Fruit fly (Drosophila melanogaster) whole organism, embryonic: ENCODE measurements around the gene CG2145.

Source experiments
- Abd-B ChIP-seq: fragments of 200-800 bp; sonication (Bioruptor generic); optimal IDR thresholded peaks from 2 replicates; lab custom pipeline; 2018; ENCODE audit warnings: missing biosample characterization, mild to moderate bottlenecking, missing genetic modification characterization, moderate library complexity
- Blimp-1 ChIP-seq: fragments of 200-800 bp; sonication (Bioruptor generic); optimal IDR thresholded peaks from 3 replicates; lab custom pipeline; 2018; ENCODE audit warnings: missing biosample characterization, missing genetic modification characterization, mild to moderate bottlenecking, moderate library complexity, missing genetic modification reagents
- CG10543 ChIP-seq: fragments of 200-800 bp; sonication (Bioruptor generic); optimal IDR thresholded peaks from 3 replicates; lab custom pipeline; 2017; ENCODE audit warnings: missing biosample characterization, mild to moderate bottlenecking, missing genetic modification characterization, moderate library complexity
- CG11085 ChIP-seq: fragments of 200-800 bp; sonication (Bioruptor generic); IDR thresholded peaks from 2 replicates; pipeline ENCODE4 v1.3.6; 2022; ENCODE audit warnings: missing biosample characterization, missing genetic modification characterization
- CG12104 ChIP-seq: fragments of 200-800 bp; sonication (Bioruptor generic); optimal IDR thresholded peaks from 3 replicates; lab custom pipeline; 2016; ENCODE audit warnings: missing biosample characterization, missing genetic modification characterization
- CG1233 ChIP-seq: fragments of 200-800 bp; sonication (Bioruptor generic); optimal IDR thresholded peaks from 4 replicates; lab custom pipeline; 2018; ENCODE audit warnings: missing biosample characterization, mild to moderate bottlenecking, missing genetic modification characterization
- CG13296 ChIP-seq: fragments of 200-800 bp; sonication (Bioruptor generic); optimal IDR thresholded peaks from 3 replicates; lab custom pipeline; 2018; ENCODE audit warnings: missing biosample characterization, mild to moderate bottlenecking, missing genetic modification characterization
- CG15479 ChIP-seq: fragments of 200-800 bp; sonication (Bioruptor generic); optimal IDR thresholded peaks from 3 replicates; lab custom pipeline; 2019; ENCODE audit warnings: missing biosample characterization, mild to moderate bottlenecking, missing genetic modification characterization, moderate library complexity
- CG17359 ChIP-seq: fragments of 200-800 bp; sonication (Bioruptor generic); optimal IDR thresholded peaks from 3 replicates; lab custom pipeline; 2018; ENCODE audit warnings: missing biosample characterization, mild to moderate bottlenecking, missing genetic modification characterization, moderate library complexity
- CG17385 ChIP-seq: fragments of 200-800 bp; sonication (Bioruptor generic); optimal IDR thresholded peaks from 3 replicates; lab custom pipeline; 2018; ENCODE audit warnings: missing biosample characterization, mild to moderate bottlenecking, missing genetic modification characterization
- CG18599 ChIP-seq: fragments of 200-800 bp; sonication (Bioruptor generic); optimal IDR thresholded peaks from 3 replicates; lab custom pipeline; 2017; ENCODE audit warnings: missing biosample characterization, missing genetic modification characterization, mild to moderate bottlenecking, moderate library complexity, missing genetic modification reagents
- CG32767 ChIP-seq: fragments of 200-800 bp; sonication (Bioruptor generic); IDR thresholded peaks from 2 replicates; pipeline ENCODE4 v1.3.6; 2022; ENCODE audit warnings: missing biosample characterization, missing genetic modification characterization
- CG33213 ChIP-seq: fragments of 200-800 bp; sonication (Bioruptor generic); optimal IDR thresholded peaks from 3 replicates; lab custom pipeline; 2016; ENCODE audit warnings: missing biosample characterization, missing genetic modification characterization
- CG34376 ChIP-seq: fragments of 200-800 bp; sonication (Bioruptor generic); optimal IDR thresholded peaks from 2 replicates; lab custom pipeline; 2018; ENCODE audit warnings: missing biosample characterization, mild to moderate bottlenecking, missing genetic modification characterization
- CG6854 ChIP-seq: fragments of 200-800 bp; sonication (Bioruptor generic); optimal IDR thresholded peaks from 3 replicates; lab custom pipeline; 2017; ENCODE audit warnings: missing biosample characterization, mild to moderate bottlenecking, missing genetic modification characterization
- CG7271 ChIP-seq: fragments of 200-800 bp; sonication (Bioruptor generic); optimal IDR thresholded peaks from 2 replicates; lab custom pipeline; 2018; ENCODE audit warnings: missing biosample characterization, mild to moderate bottlenecking, missing genetic modification characterization, moderate library complexity
- CG9215 ChIP-seq: fragments of 200-800 bp; sonication (Bioruptor generic); IDR thresholded peaks from 2 replicates; pipeline ENCODE4 v1.3.6; 2022; ENCODE audit warnings: missing biosample characterization, missing genetic modification characterization
- CoRest ChIP-seq: fragments of 200-800 bp; sonication (Bioruptor generic); optimal IDR thresholded peaks from 3 replicates; lab custom pipeline; 2018; ENCODE audit warnings: missing biosample characterization, mild to moderate bottlenecking, missing genetic modification characterization, moderate library complexity
- D19A ChIP-seq: fragments of 200-800 bp; optimal IDR thresholded peaks from 3 replicates; lab custom pipeline; 2019; ENCODE audit warnings: missing biosample characterization, mild to moderate bottlenecking, missing genetic modification characterization, moderate library complexity
- Ets65A ChIP-seq: fragments of 200-800 bp; sonication (Bioruptor generic); peaks from one replicate; lab custom pipeline; 2016; ENCODE audit warnings: missing biosample characterization, missing genetic modification characterization
- Ets97D ChIP-seq: fragments of 200-800 bp; sonication (Bioruptor generic); optimal IDR thresholded peaks from 3 replicates; lab custom pipeline; 2016; ENCODE audit warnings: missing biosample characterization, missing genetic modification characterization
- Fer2 ChIP-seq: fragments of 200-800 bp; sonication (Bioruptor generic); optimal IDR thresholded peaks from 2 replicates; lab custom pipeline; 2018; ENCODE audit warnings: missing biosample characterization, mild to moderate bottlenecking, missing genetic modification characterization, moderate library complexity
- HLHmδ ChIP-seq: fragments of 200-800 bp; sonication (Bioruptor generic); optimal IDR thresholded peaks from 2 replicates; lab custom pipeline; 2018; ENCODE audit warnings: missing biosample characterization, mild to moderate bottlenecking, missing genetic modification characterization, moderate library complexity
- HmgD ChIP-seq: fragments of 200-800 bp; sonication (Bioruptor generic); optimal IDR thresholded peaks from 3 replicates; lab custom pipeline; 2016; ENCODE audit warnings: missing biosample characterization, missing genetic modification characterization
- Lim3 ChIP-seq: fragments of 200-800 bp; sonication (Bioruptor generic); IDR thresholded peaks from 2 replicates; pipeline ENCODE4 v1.3.6; 2022; ENCODE audit warnings: missing biosample characterization, missing genetic modification characterization
- Med ChIP-seq: fragments of 200-800 bp; sonication (Bioruptor generic); peaks from one replicate; lab custom pipeline; 2016; ENCODE audit warnings: missing biosample characterization, missing genetic modification characterization, mild to moderate bottlenecking, inconsistent platforms, moderate library complexity
- NfI ChIP-seq: fragments of 200-800 bp; sonication (Bioruptor generic); optimal IDR thresholded peaks from 3 replicates; lab custom pipeline; 2018; ENCODE audit warnings: missing biosample characterization, mild to moderate bottlenecking, missing genetic modification characterization, moderate library complexity
- Pdp1 ChIP-seq, 2 experiments: fragments of 200-800 bp; sonication (Bioruptor generic); optimal IDR thresholded peaks; 3 replicates each; lab custom pipeline; 2016; ENCODE audit warnings: missing biosample characterization in 2 of 2, missing genetic modification characterization in 2 of 2, mild to moderate bottlenecking in 1 of 2, moderate library complexity in 1 of 2
- Sox100B ChIP-seq: fragments of 200-800 bp; sonication (Bioruptor generic); optimal IDR thresholded peaks from 3 replicates; lab custom pipeline; 2018; ENCODE audit warnings: missing biosample characterization, mild to moderate bottlenecking, missing genetic modification characterization
- ab ChIP-seq: fragments of 200-800 bp; sonication (Bioruptor generic); optimal IDR thresholded peaks from 2 replicates; lab custom pipeline; 2016; ENCODE audit warnings: missing biosample characterization, missing genetic modification characterization
- abd-A ChIP-seq: fragments of 200-800 bp; sonication (Bioruptor generic); optimal IDR thresholded peaks from 3 replicates; lab custom pipeline; 2019; ENCODE audit warnings: missing biosample characterization, mild to moderate bottlenecking, missing genetic modification characterization, moderate library complexity
- cato ChIP-seq: fragments of 200-800 bp; sonication (Bioruptor generic); optimal IDR thresholded peaks from 2 replicates; lab custom pipeline; 2016; ENCODE audit warnings: missing biosample characterization, missing genetic modification characterization, borderline replicate concordance
- chinmo ChIP-seq: fragments of 200-800 bp; sonication (Bioruptor generic); IDR thresholded peaks from 4 replicates; pipeline ENCODE4 v1.3.6; 2022; ENCODE audit warnings: missing biosample characterization, missing genetic modification characterization; ENCODE audit not compliant: partially characterized antibody
- ci ChIP-seq: fragments of 200-800 bp; sonication (Bioruptor generic); IDR thresholded peaks from 3 replicates; pipeline ENCODE4 v1.3.6; 2022; ENCODE audit warnings: missing biosample characterization, missing genetic modification characterization
- emc ChIP-seq: fragments of 200-800 bp; sonication (Bioruptor generic); optimal IDR thresholded peaks from 2 replicates; lab custom pipeline; 2016; ENCODE audit warnings: missing biosample characterization, missing genetic modification characterization
- gt ChIP-seq: fragments of 200-800 bp; sonication (Bioruptor generic); IDR thresholded peaks from 2 replicates; pipeline ENCODE4 v1.3.6; 2022; ENCODE audit warnings: missing biosample characterization, missing genetic modification characterization
- ham ChIP-seq: fragments of 200-800 bp; sonication (Bioruptor generic); IDR thresholded peaks from 2 replicates; pipeline ENCODE4 v1.3.6; 2022; ENCODE audit warnings: missing biosample characterization, missing genetic modification characterization
- ken ChIP-seq: fragments of 200-800 bp; sonication (Bioruptor generic); IDR thresholded peaks from 3 replicates; pipeline ENCODE4 v1.3.6; 2022; ENCODE audit warnings: missing biosample characterization, missing genetic modification characterization
- lbe ChIP-seq: fragments of 200-800 bp; sonication (Bioruptor generic); optimal IDR thresholded peaks from 2 replicates; lab custom pipeline; 2016; ENCODE audit warnings: missing biosample characterization, mild to moderate bottlenecking, missing genetic modification characterization
- luna ChIP-seq: fragments of 200-800 bp; sonication (Bioruptor generic); optimal IDR thresholded peaks from 2 replicates; lab custom pipeline; 2016; ENCODE audit warnings: missing biosample characterization, missing genetic modification characterization
- p53 ChIP-seq: fragments of 200-800 bp; sonication (Bioruptor generic); optimal IDR thresholded peaks from 2 replicates; lab custom pipeline; 2016; ENCODE audit warnings: missing biosample characterization, missing genetic modification characterization
- phol ChIP-seq: fragments of 200-800 bp; sonication (Bioruptor generic); optimal IDR thresholded peaks from 3 replicates; lab custom pipeline; 2018; ENCODE audit warnings: missing biosample characterization, mild to moderate bottlenecking, missing genetic modification characterization, moderate library complexity
- run ChIP-seq: fragments of 200-800 bp; sonication (Bioruptor generic); optimal IDR thresholded peaks from 3 replicates; lab custom pipeline; 2018; ENCODE audit warnings: missing biosample characterization, mild to moderate bottlenecking, missing genetic modification characterization
- stc ChIP-seq: fragments of 200-800 bp; sonication (Bioruptor generic); IDR thresholded peaks from 2 replicates; pipeline ENCODE4 v1.3.6; 2022; ENCODE audit warnings: missing biosample characterization, missing genetic modification characterization
- sug ChIP-seq: fragments of 200-800 bp; optimal IDR thresholded peaks from 2 replicates; lab custom pipeline; 2019; ENCODE audit warnings: missing biosample characterization, mild to moderate bottlenecking, missing genetic modification characterization, moderate library complexity
- wek ChIP-seq: fragments of 200-800 bp; sonication (Bioruptor generic); optimal IDR thresholded peaks from 3 replicates; lab custom pipeline; 2018; ENCODE audit warnings: missing biosample characterization, mild to moderate bottlenecking, missing genetic modification characterization, moderate library complexity
- zen ChIP-seq: fragments of 200-800 bp; sonication (Bioruptor generic); optimal IDR thresholded peaks from 3 replicates; lab custom pipeline; 2018; ENCODE audit warnings: missing biosample characterization, mild to moderate bottlenecking, missing genetic modification characterization, moderate library complexity

CG2145 gene

DNA sequence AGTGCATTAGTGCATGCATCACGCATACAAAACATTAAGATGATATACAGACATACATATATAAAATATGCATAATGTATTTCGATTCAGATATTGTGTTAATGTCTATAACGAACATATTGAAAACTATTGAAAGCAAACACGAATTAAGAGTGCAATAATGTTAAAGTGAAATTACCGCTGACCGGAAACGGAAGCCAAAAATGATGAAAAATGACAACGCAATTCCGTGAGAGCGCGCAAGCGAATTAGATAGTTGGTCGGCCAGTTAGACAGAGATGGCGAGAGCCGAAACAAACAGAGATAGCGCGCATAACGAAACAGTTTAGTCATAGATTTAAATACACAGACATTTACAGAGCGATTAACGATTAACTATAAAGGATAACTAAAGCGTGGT, 5.0 kb upstream of the CG2145 start:
- TF ChIP-seq wek (peak; percentile 7), CG7271 (tag; lab: Kevin White, UChicago) (peak; percentile 66), CG32767 (GFP tag; lab: Robert Waterston, UW) (no peak), CG13296 (peak; percentile 14), cato (no peak), CG9215 (GFP tag; lab: Robert Waterston, UW) (no peak), p53 (GFP tag; lab: Kevin White, UChicago) (no peak), CoRest (tag; lab: Kevin White, UChicago) (no peak), ham (GFP tag; lab: Robert Waterston, UW) (no peak), Abd-B (GFP tag; lab: Kevin White, UChicago) (no peak), abd-A (tag; lab: Kevin White, UChicago) (no peak), CG17359 (no peak), CG1233 (GFP tag; lab: Kevin White, UChicago) (peak; percentile 13), lbe (no peak), CG11085 (GFP tag; lab: Robert Waterston, UW) (no peak), CG18599 (GFP tag; lab: Kevin White, UChicago) (no peak), ab (GFP tag; lab: Kevin White, UChicago) (no peak), CG15479 (GFP tag; lab: Kevin White, UChicago) (peak; percentile 27), sug (tag; lab: Kevin White, UChicago) (no peak), run (tag; lab: Kevin White, UChicago) (no peak), CG12104 (GFP tag; lab: Kevin White, UChicago) (no peak), D19A (tag; lab: Kevin White, UChicago) (no peak), gt (GFP tag; lab: Robert Waterston, UW) (no peak), Ets97D (GFP tag; lab: Kevin White, UChicago) (peak; percentile 6), Blimp-1 (GFP tag; lab: Kevin White, UChicago) (no peak), CG6854 (GFP tag; lab: Kevin White, UChicago) (peak; percentile 10), CG34376 (GFP tag; lab: Kevin White, UChicago) (peak; percentile 9), CG17385 (GFP tag; lab: Kevin White, UChicago) (peak; percentile 7), luna (no peak), HmgD (GFP tag; lab: Kevin White, UChicago) (no peak), ci (peak; percentile 63), Lim3 (GFP tag; lab: Robert Waterston, UW) (no peak), ken (no peak), NfI (peak; percentile 24), Sox100B (GFP tag; lab: Kevin White, UChicago) (peak; percentile 28), phol (tag; lab: Kevin White, UChicago) (no peak)

DNA sequence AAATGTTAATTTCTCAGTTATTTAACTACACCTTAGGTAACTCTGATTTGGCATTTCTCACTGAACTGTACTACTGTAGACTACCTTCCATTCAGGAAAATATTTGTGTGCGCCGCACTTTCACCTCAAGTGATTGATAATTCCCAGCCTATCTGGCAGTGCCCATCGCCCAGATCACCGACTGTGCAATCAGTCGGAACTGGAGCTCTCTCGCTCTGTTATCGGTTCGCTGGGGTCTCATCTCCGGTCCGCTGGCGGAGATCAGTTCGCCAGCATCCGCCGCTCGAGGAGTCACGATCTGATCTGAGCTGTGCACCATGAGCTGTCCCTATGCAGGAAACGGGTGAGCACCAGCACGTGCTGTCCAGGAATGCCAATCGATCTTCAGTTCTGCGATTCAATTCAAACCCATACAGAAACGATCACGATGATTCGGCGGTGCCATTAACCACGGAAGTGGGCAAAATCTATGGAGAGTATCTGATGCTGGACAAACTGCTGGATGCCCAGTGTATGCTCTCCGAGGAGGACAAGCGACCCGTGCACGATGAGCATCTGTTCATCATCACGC, 3.4 kb upstream of the CG2145 start, which contains the start of gene v:
TSS of gene v (plus strand) at position 262 of the 571 bp plus-strand sequence.
- no peak for TF ChIP-seq HLHmδ
- TF ChIP-seq sug (tag; lab: Kevin White, UChicago): peak; percentile 61
- TF ChIP-seq Ets65A (GFP tag; lab: Kevin White, UChicago): peak; percentile 26

DNA sequence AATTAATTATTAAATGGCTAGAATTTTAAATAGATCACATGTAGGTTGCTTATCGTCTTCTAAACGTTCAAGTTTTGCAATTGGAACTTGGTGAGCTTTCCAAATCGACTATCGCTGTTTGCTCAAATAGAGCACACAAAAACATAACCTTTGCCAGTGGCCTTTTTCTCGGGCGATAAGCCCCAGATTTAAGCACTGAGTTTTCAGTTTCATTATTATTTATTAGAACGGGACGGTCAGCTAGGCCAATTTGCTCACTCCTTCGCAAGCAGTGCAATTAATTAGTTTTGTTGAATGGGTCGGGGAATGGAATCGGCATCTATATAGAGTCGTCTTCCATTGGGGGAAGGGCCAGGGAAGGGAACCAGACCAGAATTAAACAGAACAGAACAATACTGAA, 954 bp upstream of the CG2145 start:
- TF ChIP-seq stc: no peak
- 0 out of 4 replicates have a peak, but pooled peaks have one; percentile 38 for TF ChIP-seq chinmo (GFP tag; lab: Robert Waterston, UW)
- peak; percentile 92 for TF ChIP-seq CG34376 (GFP tag; lab: Kevin White, UChicago)
- TF ChIP-seq CG33213 (GFP tag; lab: Kevin White, UChicago): no peak
- TF ChIP-seq zen (tag; lab: Kevin White, UChicago): no peak
- peak; percentile 15 for TF ChIP-seq Med (GFP tag; lab: Kevin White, UChicago)
- TF ChIP-seq Pdp1 (GFP tag; optimal IDR thresholded peaks at IDR 0.05; lab: Kevin White, UChicago): peak in 1 of 2 experiments; percentile 90
- TF ChIP-seq emc (GFP tag; lab: Kevin White, UChicago): no peak
- TF ChIP-seq Fer2: no peak
- peak; percentile 24 for TF ChIP-seq CG10543 (GFP tag; lab: Kevin White, UChicago)
- TF ChIP-seq sug (tag; lab: Kevin White, UChicago): peak; percentile 40
- no peak for TF ChIP-seq CG13296
- TF ChIP-seq, all 482 proteins: peak for 6
